Fruit fly (Drosophila melanogaster) whole organism, adult: ENCODE measurements around the gene Naa80.

Experiments used
- CG11617 ChIP-seq: fragments of 200-800 bp; sonication (Bioruptor generic); optimal IDR thresholded peaks from 2 replicates; lab custom pipeline; 2017; ENCODE audit warnings: mild to moderate bottlenecking, missing biosample characterization, missing genetic modification reagents, missing genetic modification characterization
- CG12768 ChIP-seq: fragments of 200-800 bp; sonication (Bioruptor generic); optimal IDR thresholded peaks from 2 replicates; lab custom pipeline; 2017; ENCODE audit warnings: missing biosample characterization, missing genetic modification characterization, mild to moderate bottlenecking, moderate library complexity, missing genetic modification reagents
- CG14711 ChIP-seq: fragments of 200-800 bp; sonication (Bioruptor generic); optimal IDR thresholded peaks from 2 replicates; lab custom pipeline; 2018; ENCODE audit warnings: missing biosample characterization, mild to moderate bottlenecking, missing genetic modification characterization, moderate library complexity
- CG1620 ChIP-seq: fragments of 200-800 bp; sonication (Bioruptor generic); optimal IDR thresholded peaks from 2 replicates; lab custom pipeline; 2016; ENCODE audit warnings: missing biosample characterization, missing genetic modification characterization
- CG33017 ChIP-seq: fragments of 200-800 bp; sonication (Bioruptor generic); optimal IDR thresholded peaks from 2 replicates; lab custom pipeline; 2018; ENCODE audit warnings: missing biosample characterization, mild to moderate bottlenecking, missing genetic modification characterization, moderate library complexity
- CG5204 ChIP-seq: fragments of 200-800 bp; sonication (Bioruptor generic); optimal IDR thresholded peaks from 2 replicates; lab custom pipeline; 2016; ENCODE audit warnings: missing biosample characterization, missing genetic modification characterization
- CG7045 ChIP-seq: fragments of 200-800 bp; sonication (Bioruptor generic); optimal IDR thresholded peaks from 2 replicates; lab custom pipeline; 2017; ENCODE audit warnings: missing biosample characterization, mild to moderate bottlenecking, missing genetic modification characterization
- CG7101 ChIP-seq: fragments of 200-800 bp; sonication (Bioruptor generic); optimal IDR thresholded peaks from 2 replicates; lab custom pipeline; 2018; ENCODE audit warnings: missing biosample characterization, mild to moderate bottlenecking, missing genetic modification characterization, moderate library complexity
- Clk ChIP-seq: fragments of 200-800 bp; sonication (Bioruptor generic); optimal IDR thresholded peaks from 2 replicates; lab custom pipeline; 2017; ENCODE audit warnings: missing biosample characterization, missing genetic modification characterization
- Crg-1 ChIP-seq: fragments of 200-800 bp; sonication (Bioruptor generic); optimal IDR thresholded peaks from 2 replicates; lab custom pipeline; 2016; ENCODE audit warnings: missing biosample characterization, missing genetic modification characterization
- Hr96 ChIP-seq: fragments of 200-800 bp; sonication (Bioruptor generic); optimal IDR thresholded peaks from 2 replicates; lab custom pipeline; 2016; ENCODE audit warnings: missing biosample characterization, missing genetic modification characterization
- Mnt ChIP-seq: fragments of 200-800 bp; sonication (Bioruptor generic); optimal IDR thresholded peaks from 2 replicates; lab custom pipeline; 2016; ENCODE audit warnings: missing biosample characterization, mild to moderate bottlenecking, missing genetic modification characterization
- bab1 ChIP-seq: fragments of 200-800 bp; sonication (Bioruptor generic); optimal IDR thresholded peaks from 3 replicates; lab custom pipeline; 2019; ENCODE audit warnings: missing biosample characterization, mild to moderate bottlenecking, missing genetic modification characterization, moderate library complexity
- cic ChIP-seq: fragments of 200-800 bp; sonication (Bioruptor generic); optimal IDR thresholded peaks from 2 replicates; lab custom pipeline; 2017; ENCODE audit warnings: missing biosample characterization, mild to moderate bottlenecking, missing genetic modification characterization, moderate library complexity
- cnc ChIP-seq, 2 experiments: fragments of >200 bp; optimal IDR thresholded peaks; 2 replicates each; lab custom pipeline; 2017
- kay ChIP-seq: fragments of 200-800 bp; sonication (Bioruptor generic); peaks from one replicate; lab custom pipeline; 2016; ENCODE audit warnings: missing biosample characterization, missing genetic modification characterization, borderline replicate concordance
- ovo ChIP-seq: fragments of 200-800 bp; sonication (Bioruptor generic); optimal IDR thresholded peaks from 2 replicates; lab custom pipeline; 2016; ENCODE audit warnings: missing biosample characterization, missing genetic modification characterization
- pad ChIP-seq: fragments of 200-800 bp; sonication (Bioruptor generic); optimal IDR thresholded peaks from 3 replicates; lab custom pipeline; 2017; ENCODE audit warnings: missing biosample characterization, missing genetic modification characterization, mild to moderate bottlenecking, moderate library complexity, missing genetic modification reagents
- tj ChIP-seq: fragments of 200-800 bp; sonication (Bioruptor generic); optimal IDR thresholded peaks from 3 replicates; lab custom pipeline; 2017; ENCODE audit warnings: missing biosample characterization, mild to moderate bottlenecking, missing genetic modification characterization, moderate library complexity
- toe ChIP-seq: fragments of 200-800 bp; sonication (Bioruptor generic); optimal IDR thresholded peaks from 2 replicates; lab custom pipeline; 2016; ENCODE audit warnings: missing biosample characterization, missing genetic modification characterization

The Naa80 gene

dm6 chr3R:9777941-9778360, 10.3 kb downstream of the Naa80 start, which contains the start of gene RpS29:
TSS of gene RpS29 (plus strand) at chr3R:9778042.
- no peak for TF ChIP-seq kay (GFP tag; lab: Kevin White, UChicago)
- peak; percentile 71 for TF ChIP-seq pad
- peak; percentile 93 for TF ChIP-seq bab1 (GFP tag; lab: Kevin White, UChicago)
- TF ChIP-seq Crg-1 (GFP tag; lab: Kevin White, UChicago) = peak; percentile 93
- TF ChIP-seq toe (GFP tag; lab: Kevin White, UChicago) = peak; percentile 92
- peak; percentile 53 for TF ChIP-seq CG33017 (tag; lab: Kevin White, UChicago)
- TF ChIP-seq cnc (optimal IDR thresholded peaks at IDR 0.05; lab: Kevin White, UChicago) = no peak
- TF ChIP-seq CG7045 (GFP tag; lab: Kevin White, UChicago) = peak; percentile 42
- TF ChIP-seq CG7101 = peak; percentile 86
- peak; percentile 73 for TF ChIP-seq ovo (GFP tag; lab: Kevin White, UChicago)
- peak; percentile 87 for TF ChIP-seq Hr96 (GFP tag; lab: Kevin White, UChicago)
- peak; percentile 94 for TF ChIP-seq CG1620 (GFP tag; lab: Kevin White, UChicago)
- TF ChIP-seq Clk (GFP tag; lab: Kevin White, UChicago) = peak; percentile 62
- TF ChIP-seq CG14711 (tag; lab: Kevin White, UChicago) = peak; percentile 69
- peak; percentile 90 for TF ChIP-seq Mnt
- peak; percentile 70 for TF ChIP-seq CG12768 (GFP tag; lab: Kevin White, UChicago)
- peak; percentile 74 for TF ChIP-seq cic (GFP tag; lab: Kevin White, UChicago)
- peak; percentile 83 for TF ChIP-seq CG11617 (GFP tag; lab: Kevin White, UChicago)
- peak; percentile 50 for TF ChIP-seq tj (GFP tag; lab: Kevin White, UChicago)
- no peak for TF ChIP-seq CG5204 (GFP tag; lab: Kevin White, UChicago)

DNA sequence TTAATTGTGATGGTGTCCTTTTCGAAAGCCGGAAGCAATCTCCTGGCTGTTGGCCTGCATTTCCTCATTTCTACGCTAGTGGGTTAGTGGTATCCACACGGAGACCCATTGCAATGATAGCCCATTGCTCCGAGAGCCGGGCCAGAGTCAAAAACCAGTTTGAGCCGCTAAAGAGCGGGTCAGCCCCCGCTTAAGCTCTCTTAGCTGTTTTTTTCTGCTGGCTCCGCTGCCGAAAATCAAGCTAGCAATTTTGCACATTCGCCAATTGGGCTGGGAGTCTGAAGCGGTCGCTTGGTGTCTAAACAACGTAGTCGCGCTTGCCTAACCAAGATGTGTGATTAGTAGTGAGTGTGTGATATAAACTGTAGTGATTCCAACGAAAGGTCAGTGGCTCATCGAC, 12.1 kb downstream of the Naa80 start, which contains the start of gene CG12947:
Gene CG12947 (plus strand): TSS at position 301 of the 400 bp plus-strand sequence.
- no peak for TF ChIP-seq CG14711 (tag; lab: Kevin White, UChicago)
- TF ChIP-seq ovo (GFP tag; lab: Kevin White, UChicago) = no peak
- no peak for TF ChIP-seq cnc (optimal IDR thresholded peaks at IDR 0.05; lab: Kevin White, UChicago)
- no peak for TF ChIP-seq Hr96 (GFP tag; lab: Kevin White, UChicago)
- TF ChIP-seq cic (GFP tag; lab: Kevin White, UChicago) = no peak
- no peak for TF ChIP-seq CG7101
- no peak for TF ChIP-seq CG7045 (GFP tag; lab: Kevin White, UChicago)
- no peak for TF ChIP-seq Mnt
- TF ChIP-seq pad = no peak
- TF ChIP-seq Crg-1 (GFP tag; lab: Kevin White, UChicago) = no peak
- TF ChIP-seq Clk (GFP tag; lab: Kevin White, UChicago) = no peak

- TF ChIP-seq CG33017 (tag; lab: Kevin White, UChicago) = peak; percentile 37
- peak; percentile 18 for TF ChIP-seq CG14711 (tag; lab: Kevin White, UChicago)
- TF ChIP-seq CG7101 = peak; percentile 16
- TF ChIP-seq bab1 (GFP tag; lab: Kevin White, UChicago) = peak; percentile 62
- peak; percentile 0 for TF ChIP-seq ovo (GFP tag; lab: Kevin White, UChicago)
- no peak for TF ChIP-seq CG12768 (GFP tag; lab: Kevin White, UChicago)
- no peak for TF ChIP-seq cnc (optimal IDR thresholded peaks at IDR 0.05; lab: Kevin White, UChicago)
- TF ChIP-seq Mnt = no peak
- TF ChIP-seq CG1620 (GFP tag; lab: Kevin White, UChicago) = no peak
These were observed 15.7 kb downstream of the Naa80 start for dm6 chr3R:9783240-9783917.

DNA sequence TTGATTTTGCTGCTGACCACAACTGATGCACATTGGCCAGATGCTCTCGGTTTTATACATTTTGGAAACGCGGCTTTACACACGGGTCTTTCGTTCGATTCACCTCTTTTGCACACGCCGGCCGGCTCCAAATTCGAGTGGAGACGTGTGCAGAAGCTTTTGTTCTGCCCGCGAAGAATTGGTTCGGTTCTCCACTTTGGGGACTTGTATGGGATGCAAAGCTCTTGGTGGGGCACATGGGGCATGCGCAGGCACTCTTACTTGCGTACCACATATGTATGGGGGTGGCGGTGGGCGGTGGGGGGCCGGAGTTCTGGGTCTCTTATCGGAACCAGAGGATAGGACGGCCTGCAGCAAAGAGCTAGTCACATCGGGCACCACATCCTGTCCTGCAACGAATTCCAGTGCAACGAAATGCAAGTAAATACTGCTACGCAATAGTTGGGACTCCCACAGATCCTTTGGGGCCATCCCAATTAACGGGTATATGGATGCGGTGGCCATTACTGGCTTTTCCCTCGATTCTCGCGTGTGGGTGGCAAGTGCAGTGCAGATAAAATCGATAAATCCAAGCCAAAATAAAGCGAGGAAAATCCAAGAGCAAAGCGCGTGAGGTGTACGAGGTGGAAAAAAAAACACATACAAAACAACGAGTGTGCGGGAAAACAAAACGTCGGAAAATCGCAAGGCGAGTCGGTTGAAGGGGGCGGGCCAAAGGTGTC, 16.9 kb downstream of the Naa80 start, which contains the start of the genes MtnA and CG8500:
Gene MtnA (minus strand): TSS at position 30 of the 722 bp plus-strand sequence.
Gene CG8500 (plus strand): TSS at position 313 of the 722 bp plus-strand sequence.
- TF ChIP-seq pad = peak; percentile 3
- peak; percentile 67 for TF ChIP-seq bab1 (GFP tag; lab: Kevin White, UChicago)
- no peak for TF ChIP-seq CG7045 (GFP tag; lab: Kevin White, UChicago)
- no peak for TF ChIP-seq CG5204 (GFP tag; lab: Kevin White, UChicago)
- TF ChIP-seq tj (GFP tag; lab: Kevin White, UChicago) = no peak
- TF ChIP-seq cic (GFP tag; lab: Kevin White, UChicago) = peak; percentile 60
- TF ChIP-seq cnc (optimal IDR thresholded peaks at IDR 0.05; lab: Kevin White, UChicago) = no peak
- peak; percentile 51 for TF ChIP-seq Mnt
- TF ChIP-seq CG1620 (GFP tag; lab: Kevin White, UChicago) = no peak
- TF ChIP-seq CG33017 (tag; lab: Kevin White, UChicago) = no peak
- TF ChIP-seq Clk (GFP tag; lab: Kevin White, UChicago) = no peak
- no peak for TF ChIP-seq Crg-1 (GFP tag; lab: Kevin White, UChicago)
- peak; percentile 27 for TF ChIP-seq CG7101
- no peak for TF ChIP-seq CG14711 (tag; lab: Kevin White, UChicago)

DNA sequence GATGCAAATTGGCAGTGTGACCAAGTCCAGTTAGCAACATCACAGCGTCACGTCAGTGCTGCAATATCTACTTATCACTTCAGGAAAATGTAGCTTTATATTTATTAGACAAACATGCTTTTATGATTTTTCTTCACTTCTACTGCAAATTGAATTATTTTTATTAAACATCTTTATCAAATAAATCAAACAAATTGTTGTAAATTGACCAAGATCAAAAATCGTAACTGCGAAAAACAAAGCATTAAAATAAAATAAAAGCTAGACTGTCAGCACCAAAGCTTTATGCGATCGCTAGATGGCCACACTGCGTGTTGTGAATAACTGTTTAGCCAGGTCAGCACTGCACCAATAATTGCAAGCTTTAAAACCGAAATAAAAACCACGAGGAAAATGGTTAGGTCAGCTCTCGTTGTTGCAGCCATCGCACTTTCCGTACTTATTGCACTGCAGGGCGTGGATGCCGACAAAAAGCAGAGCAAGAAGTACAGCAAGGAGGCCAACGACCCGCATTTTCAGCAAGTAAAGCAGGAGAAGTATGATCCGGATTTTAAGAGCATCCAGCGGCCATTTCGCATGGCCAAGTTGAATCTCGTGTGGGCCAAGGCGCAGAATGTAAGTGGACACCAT, 23.7 kb downstream of the Naa80 start, which contains the start of the genes CG12945 and CG8507:
Gene CG12945 (minus strand): TSS at position 45 of the 630 bp plus-strand sequence.
Gene CG8507 (plus strand): TSS at position 307 of the 630 bp plus-strand sequence.
- TF ChIP-seq Clk (GFP tag; lab: Kevin White, UChicago) (no peak), tj (GFP tag; lab: Kevin White, UChicago) (peak; percentile 97), CG11617 (GFP tag; lab: Kevin White, UChicago) (peak; percentile 56), pad (peak; percentile 55), CG1620 (GFP tag; lab: Kevin White, UChicago) (peak; percentile 72), CG7045 (GFP tag; lab: Kevin White, UChicago) (no peak), CG7101 (peak; percentile 65), Mnt (peak; percentile 41), CG14711 (tag; lab: Kevin White, UChicago) (peak; percentile 50), CG5204 (GFP tag; lab: Kevin White, UChicago) (no peak), cnc (optimal IDR thresholded peaks at IDR 0.05; lab: Kevin White, UChicago) (no peak), bab1 (GFP tag; lab: Kevin White, UChicago) (peak; percentile 79), kay (GFP tag; lab: Kevin White, UChicago) (no peak), Hr96 (GFP tag; lab: Kevin White, UChicago) (no peak), cic (GFP tag; lab: Kevin White, UChicago) (peak; percentile 44), CG12768 (GFP tag; lab: Kevin White, UChicago) (peak; percentile 52), toe (GFP tag; lab: Kevin White, UChicago) (no peak), CG33017 (tag; lab: Kevin White, UChicago) (peak; percentile 53), ovo (GFP tag; lab: Kevin White, UChicago) (peak; percentile 72), Crg-1 (GFP tag; lab: Kevin White, UChicago) (peak; percentile 74)
